Worm (Caenorhabditis elegans) whole organism, midembryonic: ENCODE data around the gene C14B9.10.

Source experiments
- T22C8.4 ChIP-seq: fragments of 200-800 bp; sonication (Bioruptor generic); IDR thresholded peaks from 2 replicates; pipeline ENCODE4 v1.3.6; 2022; ENCODE audit warnings: missing genetic modification characterization, missing compliant biosample characterization
- flt-1 ChIP-seq: fragments of 200-800 bp; sonication (Bioruptor generic); IDR thresholded peaks from 2 replicates; pipeline ENCODE4 v1.3.6; 2022; ENCODE audit warnings: missing genetic modification characterization, missing compliant biosample characterization
- klf-2 ChIP-seq: fragments of 200-800 bp; sonication (Bioruptor generic); conservative IDR thresholded peaks from 2 replicates; pipeline ENCODE4 v1.3.6; 2022; ENCODE audit warnings: missing genetic modification reagents, missing genetic modification characterization, missing compliant biosample characterization
- tab-1 ChIP-seq: fragments of 200-800 bp; sonication (Bioruptor generic); IDR thresholded peaks from 2 replicates; pipeline ENCODE4 v1.3.6; 2022; ENCODE audit warnings: missing genetic modification characterization, missing compliant biosample characterization
- ztf-23 ChIP-seq: fragments of 200-800 bp; sonication (Bioruptor generic); IDR thresholded peaks from 2 replicates; pipeline ENCODE4 v1.3.6; 2022; ENCODE audit warnings: missing genetic modification reagents, missing genetic modification characterization, missing compliant biosample characterization
- ztf-29 ChIP-seq: fragments of 200-800 bp; sonication (Bioruptor generic); IDR thresholded peaks from 2 replicates; pipeline ENCODE4 v1.3.6; 2022; ENCODE audit warnings: missing genetic modification reagents, missing genetic modification characterization, missing compliant biosample characterization

DNA sequence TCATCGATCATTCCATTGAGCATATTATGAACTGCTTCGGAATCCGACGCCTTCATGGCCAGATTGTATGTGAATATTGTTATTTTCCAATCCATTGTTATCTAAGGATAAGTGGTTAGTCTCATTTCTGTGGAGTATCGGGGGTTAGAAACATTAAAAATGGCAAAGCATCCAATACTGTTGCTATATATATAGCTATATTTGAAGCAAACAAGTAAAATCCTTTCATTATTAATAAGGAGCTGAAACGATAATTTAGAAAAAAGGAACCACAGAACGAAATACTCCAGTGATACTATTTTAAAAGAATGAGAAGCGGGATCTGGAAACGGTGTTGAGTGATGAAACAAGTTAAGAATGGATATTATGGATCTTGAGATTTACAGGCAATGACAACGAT lies 30.6 kb downstream of the C14B9.10 start, which contains the start of gene inpp-5K:
- no peak for TF ChIP-seq ztf-29 (GFP tag; lab: Robert Waterston, UW)
- no peak for TF ChIP-seq flt-1 (GFP tag; lab: Robert Waterston, UW)
- TF ChIP-seq ztf-23 (GFP tag; lab: Robert Waterston, UW), result no peak
- no peak for TF ChIP-seq tab-1 (GFP tag; lab: Robert Waterston, UW)
- no peak for TF ChIP-seq klf-2 (GFP tag; lab: Robert Waterston, UW)
- no peak for TF ChIP-seq T22C8.4 (GFP tag; lab: Robert Waterston, UW)
